Fruit fly (Drosophila melanogaster) whole organism, embryonic: ENCODE measurements around the gene Ugt37D1.
A peak's percentile ranks its signal among the peaks of the same experiment; 100 is the strongest.

Experiments
- CG10366 ChIP-seq: fragments of 200-800 bp; sonication (Bioruptor generic); IDR thresholded peaks from 2 replicates; pipeline ENCODE4 v1.3.6; 2022; ENCODE audit warnings: missing biosample characterization, missing genetic modification characterization
- CG10654 ChIP-seq: fragments of 200-800 bp; sonication (Bioruptor generic); optimal IDR thresholded peaks from 2 replicates; lab custom pipeline; 2016; ENCODE audit warnings: missing biosample characterization, missing genetic modification characterization
- CG10959 ChIP-seq: fragments of 200-800 bp; sonication (Bioruptor generic); IDR thresholded peaks from 2 replicates; pipeline ENCODE4 v1.3.6; 2022; ENCODE audit warnings: missing biosample characterization, missing genetic modification characterization
- CG10979 ChIP-seq: fragments of 200-800 bp; sonication (Bioruptor generic); optimal IDR thresholded peaks from 2 replicates; lab custom pipeline; 2018; ENCODE audit warnings: missing biosample characterization, mild to moderate bottlenecking, missing genetic modification characterization, moderate library complexity
- CG12391 ChIP-seq: fragments of 200-800 bp; sonication (Bioruptor generic); optimal IDR thresholded peaks from 3 replicates; lab custom pipeline; 2018; ENCODE audit warnings: missing biosample characterization, mild to moderate bottlenecking, missing genetic modification characterization, moderate library complexity
- CG12769 ChIP-seq: fragments of 200-800 bp; sonication (Bioruptor generic); optimal IDR thresholded peaks from 2 replicates; lab custom pipeline; 2019; ENCODE audit warnings: missing biosample characterization, mild to moderate bottlenecking, missing genetic modification characterization, moderate library complexity
- CG14441 ChIP-seq: fragments of 200-800 bp; sonication (Bioruptor generic); IDR thresholded peaks from 2 replicates; pipeline ENCODE4 v1.3.6; 2022; ENCODE audit warnings: missing biosample characterization, missing genetic modification characterization
- CG14860 ChIP-seq: fragments of 200-800 bp; sonication (Bioruptor generic); IDR thresholded peaks from 3 replicates; pipeline ENCODE4 v1.3.6; 2022; ENCODE audit warnings: missing biosample characterization, missing genetic modification characterization; ENCODE audit not compliant: partially characterized antibody
- CG15696 ChIP-seq: fragments of 200-800 bp; sonication (Bioruptor generic); optimal IDR thresholded peaks from 2 replicates; lab custom pipeline; 2019; ENCODE audit warnings: missing biosample characterization, mild to moderate bottlenecking, missing genetic modification characterization, moderate library complexity
- CG16815 ChIP-seq: fragments of 200-800 bp; sonication (Bioruptor generic); optimal IDR thresholded peaks from 3 replicates; lab custom pipeline; 2017; ENCODE audit warnings: missing biosample characterization, mild to moderate bottlenecking, missing genetic modification characterization
- CG17912 ChIP-seq: fragments of 200-800 bp; sonication (Bioruptor generic); optimal IDR thresholded peaks from 2 replicates; lab custom pipeline; 2018; ENCODE audit warnings: missing biosample characterization, mild to moderate bottlenecking, missing genetic modification characterization
- CG18599 ChIP-seq: fragments of 200-800 bp; sonication (Bioruptor generic); optimal IDR thresholded peaks from 3 replicates; lab custom pipeline; 2017; ENCODE audit warnings: missing biosample characterization, missing genetic modification characterization, mild to moderate bottlenecking, moderate library complexity, missing genetic modification reagents
- CG33557 ChIP-seq: fragments of 200-800 bp; sonication (Bioruptor generic); optimal IDR thresholded peaks from 2 replicates; lab custom pipeline; 2019; ENCODE audit warnings: missing biosample characterization, mild to moderate bottlenecking, missing genetic modification characterization, moderate library complexity
- CG34376 ChIP-seq: fragments of 200-800 bp; sonication (Bioruptor generic); optimal IDR thresholded peaks from 2 replicates; lab custom pipeline; 2018; ENCODE audit warnings: missing biosample characterization, mild to moderate bottlenecking, missing genetic modification characterization
- CG6254 ChIP-seq: fragments of 200-800 bp; sonication (Bioruptor generic); optimal IDR thresholded peaks from 3 replicates; lab custom pipeline; 2017; ENCODE audit warnings: mild to moderate bottlenecking, missing biosample characterization, missing genetic modification reagents, missing genetic modification characterization
- CG8290 ChIP-seq, 3 experiments: fragments of 200-800 bp; sonication (Bioruptor generic); optimal IDR thresholded peaks; 2 replicates each; lab custom pipeline; 2016 to 2019; ENCODE audit warnings: missing biosample characterization in 3 of 3, missing genetic modification characterization in 3 of 3, mild to moderate bottlenecking in 2 of 3, moderate library complexity in 1 of 3
- CG8359 ChIP-seq: fragments of 200-800 bp; sonication (Bioruptor generic); optimal IDR thresholded peaks from 2 replicates; lab custom pipeline; 2017; ENCODE audit warnings: missing biosample characterization, mild to moderate bottlenecking, missing genetic modification characterization, borderline replicate concordance
- CG9727 ChIP-seq: fragments of 200-800 bp; sonication (Bioruptor generic); optimal IDR thresholded peaks from 3 replicates; lab custom pipeline; 2017; ENCODE audit warnings: missing biosample characterization, mild to moderate bottlenecking, missing genetic modification characterization
- CG9797 ChIP-seq: fragments of 200-800 bp; sonication (Bioruptor generic); optimal IDR thresholded peaks from 3 replicates; lab custom pipeline; 2018; ENCODE audit warnings: missing biosample characterization, mild to moderate bottlenecking, missing genetic modification characterization
- Doc2 ChIP-seq: fragments of 200-800 bp; sonication (Bioruptor generic); IDR thresholded peaks from 2 replicates; pipeline ENCODE4 v1.3.6; 2022; ENCODE audit warnings: missing biosample characterization, missing genetic modification characterization
- Dref ChIP-seq: fragments of 200-800 bp; sonication (Bioruptor generic); IDR thresholded peaks from 2 replicates; pipeline ENCODE4 v1.3.6; 2022; ENCODE audit warnings: missing biosample characterization, missing genetic modification characterization
- Fer1 ChIP-seq: fragments of 200-800 bp; sonication (Bioruptor generic); optimal IDR thresholded peaks from 2 replicates; lab custom pipeline; 2017; ENCODE audit warnings: missing biosample characterization, mild to moderate bottlenecking, missing genetic modification characterization
- Hand ChIP-seq: fragments of 200-800 bp; sonication (Bioruptor generic); optimal IDR thresholded peaks from 2 replicates; lab custom pipeline; 2017; ENCODE audit warnings: mild to moderate bottlenecking, missing biosample characterization, missing genetic modification reagents, missing genetic modification characterization
- Hr51 ChIP-seq, 2 experiments: fragments of 200-800 bp; sonication (Bioruptor generic); optimal IDR thresholded peaks; 2 replicates in 1 of 2; 3 replicates in 1 of 2; lab custom pipeline; 2016 to 2018; ENCODE audit warnings: missing biosample characterization in 2 of 2, missing genetic modification characterization in 2 of 2, mild to moderate bottlenecking in 1 of 2, moderate library complexity in 1 of 2
- Jarid2 ChIP-seq: fragments of 200-800 bp; sonication (Bioruptor generic); optimal IDR thresholded peaks from 3 replicates; lab custom pipeline; 2017; ENCODE audit warnings: mild to moderate bottlenecking, missing biosample characterization, missing genetic modification reagents, missing genetic modification characterization
- Nf-YB ChIP-seq: fragments of 200-800 bp; sonication (Bioruptor generic); optimal IDR thresholded peaks from 3 replicates; lab custom pipeline; 2019; ENCODE audit warnings: missing biosample characterization, mild to moderate bottlenecking, missing genetic modification characterization, moderate library complexity
- PHDP ChIP-seq: fragments of 200-800 bp; sonication (Bioruptor generic); optimal IDR thresholded peaks from 3 replicates; lab custom pipeline; 2018; ENCODE audit warnings: missing biosample characterization, mild to moderate bottlenecking, missing genetic modification characterization, moderate library complexity
- Ptx1 ChIP-seq: fragments of 200-800 bp; sonication (Bioruptor generic); IDR thresholded peaks from 2 replicates; pipeline ENCODE4 v1.3.6; 2022; ENCODE audit warnings: missing biosample characterization, missing genetic modification characterization
- Rx ChIP-seq: fragments of 200-800 bp; sonication (Bioruptor generic); IDR thresholded peaks from 2 replicates; pipeline ENCODE4 v1.3.6; 2022; ENCODE audit warnings: missing biosample characterization, missing genetic modification characterization
- Scr ChIP-seq: fragments of 200-800 bp; sonication (Bioruptor generic); IDR thresholded peaks from 2 replicates; pipeline ENCODE4 v1.3.6; 2022; ENCODE audit warnings: missing biosample characterization, missing genetic modification characterization; ENCODE audit not compliant: partially characterized antibody
- Spps ChIP-seq: fragments of 200-800 bp; sonication (Bioruptor generic); optimal IDR thresholded peaks from 2 replicates; lab custom pipeline; 2018; ENCODE audit warnings: missing biosample characterization, mild to moderate bottlenecking, missing genetic modification characterization
- Stat92E ChIP-seq, 3 experiments: fragments of >200 bp in 2 of 3; fragments of 200-800 bp in 1 of 3; sonication (Bioruptor generic) in 1 of 3; optimal IDR thresholded peaks; 2 replicates each; lab custom pipeline; 2017 to 2019; ENCODE audit warnings: missing biosample characterization in 3 of 3, missing genetic modification characterization in 3 of 3, mild to moderate bottlenecking in 1 of 3, moderate library complexity in 1 of 3
- bigmax ChIP-seq: fragments of 200-800 bp; sonication (Bioruptor generic); optimal IDR thresholded peaks from 2 replicates; lab custom pipeline; 2018; ENCODE audit warnings: missing biosample characterization, mild to moderate bottlenecking, missing genetic modification characterization
- bsh ChIP-seq, 2 experiments: fragments of 200-800 bp; sonication (Bioruptor generic); optimal IDR thresholded peaks; 2 replicates each; lab custom pipeline; 2017 to 2018; ENCODE audit warnings: mild to moderate bottlenecking in 2 of 2, missing biosample characterization in 2 of 2, missing genetic modification characterization in 2 of 2, moderate library complexity in 1 of 2
- cg ChIP-seq: fragments of 200-800 bp; sonication (Bioruptor generic); optimal IDR thresholded peaks from 3 replicates; lab custom pipeline; 2019; ENCODE audit warnings: missing biosample characterization, mild to moderate bottlenecking, missing genetic modification characterization, moderate library complexity
- ci ChIP-seq: fragments of 200-800 bp; sonication (Bioruptor generic); IDR thresholded peaks from 3 replicates; pipeline ENCODE4 v1.3.6; 2022; ENCODE audit warnings: missing biosample characterization, missing genetic modification characterization
- fu2 ChIP-seq: fragments of 200-800 bp; sonication (Bioruptor generic); optimal IDR thresholded peaks from 2 replicates; lab custom pipeline; 2016; ENCODE audit warnings: missing biosample characterization, missing genetic modification characterization
- kay ChIP-seq: fragments of 200-800 bp; sonication (Bioruptor generic); optimal IDR thresholded peaks from 2 replicates; lab custom pipeline; 2016; ENCODE audit warnings: missing biosample characterization, missing genetic modification characterization
- klu ChIP-seq: fragments of 200-800 bp; sonication (Bioruptor generic); IDR thresholded peaks from 2 replicates; pipeline ENCODE4 v1.3.6; 2022; ENCODE audit warnings: missing biosample characterization, missing genetic modification characterization
- luna ChIP-seq: fragments of 200-800 bp; sonication (Bioruptor generic); optimal IDR thresholded peaks from 2 replicates; lab custom pipeline; 2016; ENCODE audit warnings: missing biosample characterization, missing genetic modification characterization
- otp ChIP-seq: fragments of 200-800 bp; sonication (Bioruptor generic); IDR thresholded peaks from 3 replicates; pipeline ENCODE4, ENCODE4 v1.3.6; 2022; ENCODE audit warnings: missing biosample characterization, missing genetic modification characterization
- psq ChIP-seq: fragments of 200-800 bp; sonication (Bioruptor generic); optimal IDR thresholded peaks from 2 replicates; lab custom pipeline; 2017; ENCODE audit warnings: missing biosample characterization, missing genetic modification characterization
- run ChIP-seq: fragments of 200-800 bp; sonication (Bioruptor generic); optimal IDR thresholded peaks from 3 replicates; lab custom pipeline; 2018; ENCODE audit warnings: missing biosample characterization, mild to moderate bottlenecking, missing genetic modification characterization
- tap ChIP-seq: fragments of 200-800 bp; optimal IDR thresholded peaks from 3 replicates; lab custom pipeline; 2019; ENCODE audit warnings: missing biosample characterization, mild to moderate bottlenecking, missing genetic modification characterization, moderate library complexity
- vfl ChIP-seq: fragments of 200-800 bp; sonication (Bioruptor generic); optimal IDR thresholded peaks from 2 replicates; lab custom pipeline; 2016; ENCODE audit warnings: missing biosample characterization, missing genetic modification characterization
- vvl ChIP-seq: fragments of 200-800 bp; sonication (Bioruptor generic); IDR thresholded peaks from 2 replicates; pipeline ENCODE4 v1.3.6; 2022; ENCODE audit warnings: missing biosample characterization, missing genetic modification characterization
- zfh1 ChIP-seq: fragments of 200-800 bp; sonication (Bioruptor generic); IDR thresholded peaks from 3 replicates; pipeline ENCODE4 v1.3.6; 2022; ENCODE audit warnings: missing biosample characterization, missing genetic modification characterization
- zfh2 ChIP-seq: fragments of 200-800 bp; sonication (Bioruptor generic); optimal IDR thresholded peaks from 2 replicates; lab custom pipeline; 2016; ENCODE audit warnings: missing biosample characterization, missing genetic modification characterization

Ugt37D1 gene

DNA sequence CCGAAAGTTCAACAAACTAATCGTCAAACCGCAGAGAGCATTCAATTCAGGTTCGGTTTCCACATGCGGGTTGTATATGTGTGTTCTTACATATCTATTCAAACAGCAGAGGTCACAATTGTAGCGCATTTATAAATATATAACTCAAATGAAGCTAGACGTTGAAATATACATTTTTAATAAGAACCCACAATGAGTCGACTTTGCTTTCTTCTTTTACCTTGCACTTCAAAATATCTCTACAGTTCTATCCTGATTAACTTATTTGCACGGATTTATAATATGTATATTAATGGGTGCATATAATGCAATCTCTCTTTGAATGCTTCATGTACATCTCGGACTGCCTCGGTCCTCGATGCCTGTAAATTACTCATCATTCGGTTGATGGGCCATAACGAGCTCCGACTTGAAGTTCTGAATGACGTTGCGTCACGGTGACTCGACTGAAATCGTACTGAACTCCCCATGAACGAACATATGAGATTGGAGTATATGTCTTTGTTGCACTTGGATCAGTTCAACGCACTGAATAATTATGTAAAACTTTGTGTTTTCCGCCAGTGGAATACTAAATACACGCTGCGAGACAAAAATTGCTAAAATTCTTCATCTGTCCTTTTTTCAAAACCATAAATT, 19.6 kb downstream of the Ugt37D1 start (continued):
- peak; percentile 30 for TF ChIP-seq Nf-YB (GFP tag; lab: Kevin White, UChicago)
- no peak for TF ChIP-seq fu2 (GFP tag; lab: Kevin White, UChicago)
- TF ChIP-seq zfh1 (GFP tag; lab: Robert Waterston, UW) = 0 out of 3 replicates have a peak, but pooled peaks have one; percentile 10
- TF ChIP-seq ci = no peak
- no peak for TF ChIP-seq CG14860 (GFP tag; lab: Robert Waterston, UW)
- peak; percentile 56 to 73 for TF ChIP-seq bsh (GFP tag; optimal IDR thresholded peaks at IDR 0.05; lab: Kevin White, UChicago)
- peak; percentile 63 for TF ChIP-seq CG6254 (GFP tag; lab: Kevin White, UChicago)
- TF ChIP-seq CG16815 (GFP tag; lab: Kevin White, UChicago) = no peak
- no peak for TF ChIP-seq otp (GFP tag; lab: Robert Waterston, UW)
- no peak for TF ChIP-seq CG9797 (GFP tag; lab: Kevin White, UChicago)
- peak; percentile 42 for TF ChIP-seq run
- peak; percentile 22 for TF ChIP-seq Spps (tag; lab: Kevin White, UChicago)
- TF ChIP-seq vfl (GFP tag; lab: Kevin White, UChicago) = no peak
- TF ChIP-seq CG10959 (GFP tag; lab: Robert Waterston, UW) = no peak
- TF ChIP-seq CG10979 = peak; percentile 62
- TF ChIP-seq kay = peak; percentile 24
- peak in 1 of 3 experiments; percentile 5 for TF ChIP-seq Stat92E (GFP tag; optimal IDR thresholded peaks at IDR 0.05; lab: Kevin White, UChicago)
- no peak for TF ChIP-seq Doc2 (GFP tag; lab: Robert Waterston, UW)
- TF ChIP-seq CG8359 (GFP tag; lab: Kevin White, UChicago) = peak; percentile 20
- no peak for TF ChIP-seq CG15696 (tag; lab: Kevin White, UChicago)
- no peak for TF ChIP-seq Hand (GFP tag; lab: Kevin White, UChicago)
- no peak for TF ChIP-seq CG12769 (tag; lab: Kevin White, UChicago)
- peak; percentile 10 for TF ChIP-seq CG18599 (GFP tag; lab: Kevin White, UChicago)
- peak; percentile 21 for TF ChIP-seq cg (GFP tag; lab: Kevin White, UChicago)
- TF ChIP-seq vvl (GFP tag; lab: Robert Waterston, UW) = 0 out of 2 replicates have a peak, but pooled peaks have one; percentile 42
- TF ChIP-seq Dref = no peak
- no peak for TF ChIP-seq CG33557 (GFP tag; lab: Kevin White, UChicago)
- no peak for TF ChIP-seq psq (GFP tag; lab: Kevin White, UChicago)
- no peak for TF ChIP-seq CG8290 (GFP tag; optimal IDR thresholded peaks at IDR 0.05; lab: Kevin White, UChicago)
- TF ChIP-seq CG8290 (tag; optimal IDR thresholded peaks at IDR 0.05; lab: Kevin White, UChicago) = no peak
- TF ChIP-seq klu (GFP tag; lab: Robert Waterston, UW) = no peak
- no peak for TF ChIP-seq luna (GFP tag; lab: Kevin White, UChicago)
- peak; percentile 20 for TF ChIP-seq Jarid2 (GFP tag; lab: Kevin White, UChicago)
- TF ChIP-seq Scr = no peak
- no peak for TF ChIP-seq Rx
- TF ChIP-seq zfh2 (GFP tag; lab: Kevin White, UChicago) = no peak
- TF ChIP-seq CG34376 = no peak
- no peak for TF ChIP-seq CG17912 (GFP tag; lab: Kevin White, UChicago)
- TF ChIP-seq CG14441 (GFP tag; lab: Robert Waterston, UW) = no peak
- no peak for TF ChIP-seq CG10654
- TF ChIP-seq Hr51 (GFP tag; optimal IDR thresholded peaks at IDR 0.05; lab: Kevin White, UChicago) = peak in 1 of 2 experiments; percentile 14
- no peak for TF ChIP-seq CG9727 (GFP tag; lab: Kevin White, UChicago)
- no peak for TF ChIP-seq tap (tag; lab: Kevin White, UChicago)
- peak; percentile 21 for TF ChIP-seq PHDP (tag; lab: Kevin White, UChicago)
- TF ChIP-seq Fer1 (GFP tag; lab: Kevin White, UChicago) = no peak
- TF ChIP-seq bigmax (GFP tag; lab: Kevin White, UChicago) = no peak
- peak; percentile 32 for TF ChIP-seq CG12391
- TF ChIP-seq CG10366 (GFP tag; lab: Robert Waterston, UW) = no peak
- no peak for TF ChIP-seq Ptx1 (GFP tag; lab: Robert Waterston, UW)
